Worm (Caenorhabditis elegans) whole organism, L2 larva: ENCODE results near the gene tsen-54.

Experiments
- F13H6.1 ChIP-seq: sonication (generic microtip); optimal IDR thresholded peaks from 2 replicates; lab custom pipeline; 2016; ENCODE audit warnings: missing genetic modification characterization, missing compliant biosample characterization
- aly-2 ChIP-seq: fragments of 150-350 bp; optimal IDR thresholded peaks from 2 replicates; lab custom pipeline; 2014; ENCODE audit warnings: missing biosample characterization, missing genetic modification characterization
- ama-1 ChIP-seq: fragments of 150-350 bp; optimal IDR thresholded peaks from 2 replicates; lab custom pipeline; 2018; ENCODE audit warnings: inconsistent platforms
- lsy-2 ChIP-seq, 2 experiments: fragments of 150-350 bp in 1 of 2; sonication (generic microtip) in 1 of 2; optimal IDR thresholded peaks; 2 replicates each; lab custom pipeline; 2014 to 2017; ENCODE audit warnings: missing biosample characterization in 2 of 2, missing genetic modification characterization in 2 of 2
- mab-5 ChIP-seq: fragments of 150-350 bp; optimal IDR thresholded peaks from 2 replicates; lab custom pipeline; 2014; ENCODE audit warnings: missing biosample characterization, missing genetic modification characterization
- nhr-10 ChIP-seq: sonication (generic microtip); optimal IDR thresholded peaks from 2 replicates; lab custom pipeline; 2017; ENCODE audit warnings: missing biosample characterization, missing genetic modification characterization
- nhr-11 ChIP-seq: fragments of 150-350 bp; optimal IDR thresholded peaks from 2 replicates; lab custom pipeline; 2014; ENCODE audit warnings: missing biosample characterization, missing genetic modification characterization
- nhr-23 ChIP-seq: fragments of 150-350 bp; optimal IDR thresholded peaks from 2 replicates; lab custom pipeline; 2014; ENCODE audit warnings: missing biosample characterization, missing genetic modification reagents, missing genetic modification characterization
- nhr-237 ChIP-seq: fragments of 150-350 bp; optimal IDR thresholded peaks from 2 replicates; lab custom pipeline; 2014; ENCODE audit warnings: missing biosample characterization, missing genetic modification characterization
- skn-1 ChIP-seq: sonication (generic microtip); optimal IDR thresholded peaks from 2 replicates; lab custom pipeline; 2017; ENCODE audit warnings: missing biosample characterization, missing genetic modification characterization
- snpc-4 ChIP-seq: fragments of 150-350 bp; optimal IDR thresholded peaks from 2 replicates; lab custom pipeline; 2014; ENCODE audit warnings: missing biosample characterization, missing genetic modification characterization
- unc-55 ChIP-seq: fragments of 150-350 bp; sonication (generic microtip); optimal IDR thresholded peaks from 3 replicates; lab custom pipeline; 2014; ENCODE audit warnings: missing biosample characterization, missing genetic modification reagents, missing genetic modification characterization
- ztf-11 ChIP-seq: sonication (generic microtip); optimal IDR thresholded peaks from 2 replicates; lab custom pipeline; 2017; ENCODE audit warnings: missing biosample characterization, missing genetic modification characterization

DNA sequence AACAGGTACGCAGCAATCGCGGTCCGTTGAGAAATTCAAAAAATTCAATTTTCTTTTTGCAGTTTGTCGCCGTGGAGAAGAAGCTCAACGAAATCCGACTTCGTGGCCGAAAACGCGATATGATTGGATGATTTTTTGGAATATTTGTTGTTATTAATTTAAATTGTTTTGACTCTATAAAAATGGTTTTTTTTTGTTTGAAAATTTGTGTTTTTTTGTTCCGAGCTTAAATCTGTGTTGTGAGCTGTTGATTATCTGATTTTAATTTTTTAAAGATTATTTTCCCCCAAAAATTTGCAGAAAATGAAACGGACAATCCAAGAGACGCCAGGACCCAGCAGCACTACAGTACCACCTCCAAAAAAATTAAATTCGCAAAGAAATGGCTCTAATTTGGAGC, 11.6 kb downstream of the tsen-54 start, which contains the start of gene tdpo-1:
- TF ChIP-seq F13H6.1 (tag; lab: Kevin White, UChicago): no peak
- no peak for TF ChIP-seq unc-55 (GFP tag; lab: Kevin White, UChicago)
- no peak for TF ChIP-seq nhr-10 (tag; lab: Kevin White, UChicago)
- TF ChIP-seq nhr-23 (tag; lab: Kevin White, UChicago): no peak
- no peak for TF ChIP-seq nhr-237 (tag; lab: Kevin White, UChicago)
- TF ChIP-seq aly-2 (tag; lab: Kevin White, UChicago): no peak
- TF ChIP-seq lsy-2 (tag; optimal IDR thresholded peaks at IDR 0.05; lab: Kevin White, UChicago): no peak
- no peak for TF ChIP-seq mab-5 (tag; lab: Kevin White, UChicago)
- TF ChIP-seq nhr-11 (tag; lab: Kevin White, UChicago): no peak
- no peak for TF ChIP-seq ama-1 (lab: Kevin White, UChicago)
- TF ChIP-seq skn-1 (tag; lab: Kevin White, UChicago): no peak
- TF ChIP-seq snpc-4 (tag; lab: Kevin White, UChicago): no peak
- TF ChIP-seq ztf-11 (tag; lab: Kevin White, UChicago): no peak
